Worm (Caenorhabditis elegans) whole organism, L1 larva: ENCODE data around the gene tig-2.

Source experiments
- C34B4.2 ChIP-seq: sonication (generic microtip); optimal IDR thresholded peaks from 2 replicates; lab custom pipeline; 2017; ENCODE audit warnings: mild to moderate bottlenecking, missing genetic modification characterization, missing compliant biosample characterization
- ceh-82 ChIP-seq, 3 experiments: fragments of 150-350 bp in 1 of 3; sonication (generic microtip) in 2 of 3; optimal IDR thresholded peaks; 2 replicates each; lab custom pipeline; 2014 to 2017; ENCODE audit warnings: missing biosample characterization in 3 of 3, missing genetic modification characterization in 3 of 3
- lin-39 ChIP-seq: fragments of 150-350 bp; optimal IDR thresholded peaks from 2 replicates; lab custom pipeline; 2014; ENCODE audit warnings: missing biosample characterization, missing genetic modification reagents, missing genetic modification characterization
- sox-4 ChIP-seq: sonication (generic microtip); optimal IDR thresholded peaks from 2 replicates; lab custom pipeline; 2016; ENCODE audit warnings: missing genetic modification characterization, missing compliant biosample characterization

ce11 chrV:4758019-4758418 is 28.1 kb upstream of the tig-2 start:
- TF ChIP-seq ceh-82 (tag; optimal IDR thresholded peaks at IDR 0.05; lab: Kevin White, UChicago) (no peak), lin-39 (no peak), sox-4 (tag; lab: Kevin White, UChicago) (no peak), C34B4.2 (tag; lab: Kevin White, UChicago) (no peak)
